Worm (Caenorhabditis elegans) whole organism, young adult: ENCODE data around the gene rad-23.

Experiments
- let-607 ChIP-seq, 2 experiments: fragments of 200-800 bp in 1 of 2; sonication (Bioruptor generic) in 1 of 2; sonication (generic microtip) in 1 of 2; optimal IDR thresholded peaks; 2 replicates each; lab custom pipeline; 2016 to 2018; ENCODE audit warnings: mild to moderate bottlenecking in 2 of 2, missing compliant biosample characterization in 2 of 2, missing genetic modification characterization in 2 of 2, moderate library complexity in 2 of 2, missing genotype in 1 of 2
- zfh-2 ChIP-seq: fragments of 200-800 bp; sonication (Bioruptor generic); conservative IDR thresholded peaks from 2 replicates; pipeline ENCODE4 v1.3.6; 2022; ENCODE audit warnings: missing genetic modification reagents, missing genetic modification characterization, missing compliant biosample characterization

rad-23 gene

DNA sequence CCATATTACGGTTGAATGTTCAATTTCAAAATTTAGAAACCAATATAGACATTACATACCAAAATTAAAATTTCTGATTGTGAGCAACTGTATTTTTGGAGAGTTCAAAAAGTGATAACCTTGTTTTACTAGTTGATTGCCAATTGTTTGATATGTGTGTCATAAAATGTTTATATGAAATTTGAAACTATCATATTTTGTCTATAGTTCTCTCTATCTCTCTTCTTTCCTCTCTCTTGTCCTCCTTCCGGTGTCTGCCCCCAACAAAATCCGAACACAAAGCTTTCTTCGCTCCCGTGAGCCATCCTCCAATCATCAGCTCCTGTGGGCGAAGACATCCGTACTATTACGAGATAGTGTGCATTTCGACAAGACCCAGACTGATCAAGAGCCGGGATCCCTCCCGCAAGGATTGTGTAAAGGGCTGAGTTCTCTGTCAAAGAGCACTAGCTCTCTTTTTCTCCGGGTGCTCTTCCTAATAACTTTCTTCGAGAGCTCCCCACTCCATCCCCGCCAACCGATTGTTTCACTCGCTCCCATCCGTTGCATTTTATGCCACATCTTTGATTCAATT lies 50.1 kb downstream of the rad-23 start:
- TF ChIP-seq zfh-2 (GFP tag; lab: Robert Waterston, UW): peak; percentile 78
- TF ChIP-seq let-607 (tag; optimal IDR thresholded peaks at IDR 0.05; lab: Kevin White, UChicago): no peak
